Fruit fly (Drosophila melanogaster): ENCODE results near the gene CG31142.

Gene CG31142

DNA sequence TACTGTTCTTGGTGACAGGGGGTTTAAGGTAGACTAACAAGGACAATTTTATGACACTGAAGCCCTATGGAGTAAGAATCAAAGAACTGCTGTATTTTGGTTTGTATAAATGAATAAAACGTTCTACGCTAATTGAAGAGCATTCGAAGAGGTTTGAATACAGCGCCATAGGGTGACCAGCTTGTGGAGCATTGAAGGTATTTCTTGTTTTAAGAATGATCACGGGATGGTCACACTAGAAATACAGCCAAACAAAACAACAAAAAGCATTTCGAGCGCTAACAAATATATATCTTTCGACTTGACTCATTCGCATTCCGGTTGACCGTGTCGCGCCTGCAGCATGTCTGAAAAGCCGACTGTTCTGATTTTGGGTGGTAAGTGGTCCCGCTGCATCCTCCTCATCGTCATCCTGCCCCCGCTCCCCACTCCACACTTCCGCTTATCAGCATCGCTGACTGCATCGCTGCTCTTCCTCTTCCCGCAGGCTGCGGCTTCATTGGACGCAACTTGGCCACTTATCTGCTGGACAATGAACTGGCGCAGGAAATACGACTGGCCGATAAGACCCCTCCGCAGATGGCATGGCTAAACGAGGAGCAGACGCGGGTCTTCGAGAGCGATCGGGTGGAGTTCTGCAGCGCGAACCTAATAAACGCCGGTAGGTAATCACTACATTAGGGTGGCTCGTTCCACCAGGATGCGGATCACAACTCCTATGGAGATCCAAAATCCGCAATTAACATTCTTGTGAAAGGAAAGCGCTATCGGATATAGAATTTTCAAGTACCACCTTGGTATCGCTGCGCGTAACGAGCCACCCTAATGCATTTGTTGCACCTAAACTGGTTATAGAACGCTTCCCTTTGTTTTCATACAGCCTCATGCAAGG is 4.9 kb downstream of the CG31142 start, which contains the start of gene CG5854 (continued):
- TF ChIP-seq ap (GFP tag; IDR thresholded peaks at IDR 0.05) (peak; percentile 75), Lpt (GFP tag; optimal IDR thresholded peaks at IDR 0.05) (no peak), Rx (GFP tag; IDR thresholded peaks at IDR 0.05) (peak; percentile 51; the same call in 1 of the 2 replicates), CG5245 (GFP tag; optimal IDR thresholded peaks at IDR 0.05) (peak; percentile 64), mam (GFP tag; optimal IDR thresholded peaks at IDR 0.05) (peak; percentile 59), CG7357 (GFP tag; IDR thresholded peaks at IDR 0.05) (0 out of 3 replicates have a peak, but pooled peaks have one; percentile 34), CG8478 (optimal IDR thresholded peaks at IDR 0.05) (no peak), usp (GFP tag; optimal IDR thresholded peaks at IDR 0.05) (no peak), ranshi (GFP tag; IDR thresholded peaks at IDR 0.05) (peak; percentile 75), Scr (GFP tag; IDR thresholded peaks at IDR 0.05; ENCODE audit: partially characterized antibody) (no peak), CG7372 (GFP tag; IDR thresholded peaks at IDR 0.05) (no peak), Jarid2 (GFP tag; optimal IDR thresholded peaks at IDR 0.05) (peak; percentile 21), CG2116 (GFP tag; optimal IDR thresholded peaks at IDR 0.05) (peak; percentile 21), CG17912 (GFP tag; optimal IDR thresholded peaks at IDR 0.05) (no peak), Dip3 (GFP tag; optimal IDR thresholded peaks at IDR 0.05) (peak; percentile 32), CG12219 (GFP tag; optimal IDR thresholded peaks at IDR 0.05) (peak; percentile 84), chif (GFP tag; optimal IDR thresholded peaks at IDR 0.05) (peak; percentile 31 to 75), Hr3 (GFP tag; optimal IDR thresholded peaks at IDR 0.05) (peak; percentile 47), Antp (GFP tag; optimal IDR thresholded peaks at IDR 0.05) (peak; percentile 74), D19A (tag; optimal IDR thresholded peaks at IDR 0.05) (peak; percentile 51), peb (GFP tag; IDR thresholded peaks at IDR 0.05) (0 out of 2 replicates have a peak, but pooled peaks have one; percentile 29), CG1792 (GFP tag; optimal IDR thresholded peaks at IDR 0.05) (peak; percentile 71), mld (GFP tag; IDR thresholded peaks at IDR 0.05; ENCODE audit: partially characterized antibody) (0 out of 3 replicates have a peak, but pooled peaks have one; percentile 19), CG10979 (tag; optimal IDR thresholded peaks at IDR 0.05) (peak; percentile 73), H15 (GFP tag; IDR thresholded peaks at IDR 0.05) (peak; percentile 69; the same call in 2 of the 3 replicates), E2f2 (GFP tag; IDR thresholded peaks at IDR 0.05) (peak; percentile 97), hb (GFP tag; IDR thresholded peaks at IDR 0.05; ENCODE audit: partially characterized antibody) (no peak), dmrt11E (tag; optimal IDR thresholded peaks at IDR 0.05) (peak; percentile 76), CG6791 (GFP tag; IDR thresholded peaks at IDR 0.05; ENCODE audit: partially characterized antibody) (no peak), Ets65A (GFP tag) (peak; percentile 86), Atf-2 (GFP tag; optimal IDR thresholded peaks at IDR 0.05) (peak; percentile 68), Sry-β (GFP tag; optimal IDR thresholded peaks at IDR 0.05) (no peak), Pdp1 (GFP tag; optimal IDR thresholded peaks at IDR 0.05) (peak; percentile 58 to 71), Ptx1 (GFP tag; IDR thresholded peaks at IDR 0.05) (peak; percentile 66), tna (GFP tag; IDR thresholded peaks at IDR 0.05; ENCODE audit: partially characterized antibody) (no peak), sens (GFP tag) (peak; percentile 96), fd102C (GFP tag; optimal IDR thresholded peaks at IDR 0.05) (no peak), Ets97D (GFP tag; optimal IDR thresholded peaks at IDR 0.05) (peak; percentile 60), CG14014 (GFP tag; IDR thresholded peaks at IDR 0.05) (peak; percentile 66; the same call in 1 of the 2 replicates), ken (GFP tag; IDR thresholded peaks at IDR 0.05) (peak; percentile 85), CG10321 (GFP tag; IDR thresholded peaks at IDR 0.05) (peak; percentile 59), CG7786 (GFP tag; optimal IDR thresholded peaks at IDR 0.05) (peak; percentile 71), dimm (GFP tag; IDR thresholded peaks at IDR 0.05) (peak; percentile 5; the same call in 1 of the 2 replicates), CG3065 (GFP tag; optimal IDR thresholded peaks at IDR 0.05) (peak; percentile 50), NC2β (GFP tag; optimal IDR thresholded peaks at IDR 0.05) (peak; percentile 75), Gsc (GFP tag; IDR thresholded peaks at IDR 0.05) (no peak), Asciz (GFP tag; optimal IDR thresholded peaks at IDR 0.05) (peak; percentile 79), zfh2 (GFP tag; optimal IDR thresholded peaks at IDR 0.05) (peak; percentile 17), h (optimal IDR thresholded peaks at IDR 0.05) (no peak), Ada2b (GFP tag; IDR thresholded peaks at IDR 0.05) (peak; percentile 77)

Measured in whole organism, embryonic.